Worm (Caenorhabditis elegans): ENCODE results near the gene F59B10.4.
A peak's percentile ranks its signal among the peaks of the same experiment; 100 is the strongest.

Gene F59B10.4

DNA sequence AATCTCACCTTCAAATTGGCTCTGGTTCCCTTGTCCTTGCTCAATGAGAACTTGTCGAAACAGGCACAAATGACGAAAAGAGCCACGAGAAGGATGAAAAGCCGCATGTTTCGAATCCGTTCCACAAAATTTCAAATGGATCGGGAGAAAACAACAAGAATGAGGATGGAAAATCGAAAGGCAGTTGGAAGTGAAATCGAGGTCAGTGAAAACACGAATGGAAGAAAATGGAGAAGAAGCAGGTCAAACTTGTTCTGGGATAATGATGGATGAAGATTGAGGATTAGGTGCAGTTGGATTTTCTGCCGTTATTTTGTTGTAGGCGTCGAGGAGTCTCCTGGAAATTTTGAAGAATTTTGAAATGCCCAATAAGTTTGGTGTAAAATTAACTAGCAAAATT, 4.1 kb upstream of the F59B10.4 start:
- TF ChIP-seq nhr-28 (tag; optimal IDR thresholded peaks at IDR 0.05), result no peak
- TF ChIP-seq blmp-1 (tag; optimal IDR thresholded peaks at IDR 0.05), result peak; percentile 98

DNA sequence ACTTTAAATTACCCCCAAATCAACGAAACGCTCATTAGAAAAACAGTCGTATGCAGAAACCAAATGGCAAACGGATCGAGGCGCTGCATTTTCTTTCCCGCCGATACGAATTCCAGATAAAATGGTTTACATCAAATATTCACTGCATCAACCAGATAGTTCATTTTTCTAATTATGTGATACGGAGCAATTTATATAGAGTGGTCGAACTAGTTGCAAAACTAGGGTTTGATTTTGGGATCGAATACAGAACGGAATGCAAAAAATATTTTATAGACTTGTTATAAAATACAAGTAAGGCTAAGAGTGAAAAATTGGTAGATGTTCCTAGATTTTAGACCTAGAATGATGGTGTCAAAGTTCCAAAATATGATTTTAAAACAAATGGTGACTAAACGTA, 946 bp upstream of the F59B10.4 start:
- TF ChIP-seq nhr-85 (tag), result no peak
- TF ChIP-seq efl-1 (optimal IDR thresholded peaks at IDR 0.05), result no peak
- peak in 1 of 2 experiments; percentile 63 for TF ChIP-seq efl-1 (GFP tag; optimal IDR thresholded peaks at IDR 0.05 in 1 of 2)

DNA sequence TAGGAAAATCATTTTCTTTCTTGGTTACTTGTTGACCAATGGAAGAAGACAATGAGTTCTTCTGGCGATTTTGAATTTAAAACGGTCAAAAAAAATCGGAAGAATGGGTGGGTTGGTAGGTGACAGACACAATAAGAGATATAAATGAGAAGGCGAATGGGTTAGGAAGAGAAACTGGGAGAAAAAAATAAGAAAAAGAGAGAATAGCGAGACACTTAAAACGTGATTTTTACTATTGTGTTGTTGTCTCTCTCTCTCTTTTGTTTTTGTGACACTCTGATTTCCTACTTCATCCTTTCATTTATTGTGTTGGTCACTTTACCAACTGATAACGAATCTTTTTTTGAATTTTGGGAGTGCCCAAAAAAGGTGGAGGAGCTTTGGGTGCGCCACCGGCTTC, 2.5 kb downstream of the F59B10.4 start:
- TF ChIP-seq C16A3.4 (tag; optimal IDR thresholded peaks at IDR 0.05), result peak; percentile 14
- peak; percentile 48 for TF ChIP-seq nhr-20 (tag; optimal IDR thresholded peaks at IDR 0.05)
- no peak for TF ChIP-seq rnt-1 (tag; optimal IDR thresholded peaks at IDR 0.05)
- TF ChIP-seq lin-14 (GFP tag; optimal IDR thresholded peaks at IDR 0.05), result peak; percentile 71
- TF ChIP-seq snpc-4 (tag; optimal IDR thresholded peaks at IDR 0.05), result no peak
- peak in 1 of 2 experiments; percentile 25 for TF ChIP-seq lsy-2 (tag; optimal IDR thresholded peaks at IDR 0.05)
- TF ChIP-seq elt-2 (tag; optimal IDR thresholded peaks at IDR 0.05), result no peak
- peak; percentile 63 for TF ChIP-seq nhr-85 (tag)
- TF ChIP-seq ztf-4 (tag; optimal IDR thresholded peaks at IDR 0.05), result no peak
- TF ChIP-seq lin-35 (GFP tag; optimal IDR thresholded peaks at IDR 0.05), result peak in 1 of 2 experiments; percentile 24
- no peak for TF ChIP-seq unc-98 (GFP tag; IDR thresholded peaks at IDR 0.05)
- TF ChIP-seq ceh-8 (GFP tag; optimal IDR thresholded peaks at IDR 0.05), result no peak
- no peak for TF ChIP-seq unc-86 (tag; optimal IDR thresholded peaks at IDR 0.05)
- peak in 2 of 6 experiments; percentile 4 to 8 for TF ChIP-seq elt-3 (tag; optimal IDR thresholded peaks at IDR 0.05)
- no peak for TF ChIP-seq nhr-237 (tag; optimal IDR thresholded peaks at IDR 0.05)
- TF ChIP-seq snu-23 (GFP tag; optimal IDR thresholded peaks at IDR 0.05), result peak; percentile 49
- no peak for TF ChIP-seq pax-3 (tag; optimal IDR thresholded peaks at IDR 0.05)
- no peak for TF ChIP-seq mab-9 (GFP tag; IDR thresholded peaks at IDR 0.05)
- peak; percentile 25 for TF ChIP-seq nhr-71 (tag; optimal IDR thresholded peaks at IDR 0.05)
- no peak for TF ChIP-seq egl-13 (tag; optimal IDR thresholded peaks at IDR 0.05)
- TF ChIP-seq blmp-1 (tag; optimal IDR thresholded peaks at IDR 0.05), result peak; percentile 74
- TF ChIP-seq Y116A8C.19 (tag; optimal IDR thresholded peaks at IDR 0.05; ENCODE audit: borderline replicate concordance), result no peak
- no peak for TF ChIP-seq lin-39 (tag; optimal IDR thresholded peaks at IDR 0.05)

DNA sequence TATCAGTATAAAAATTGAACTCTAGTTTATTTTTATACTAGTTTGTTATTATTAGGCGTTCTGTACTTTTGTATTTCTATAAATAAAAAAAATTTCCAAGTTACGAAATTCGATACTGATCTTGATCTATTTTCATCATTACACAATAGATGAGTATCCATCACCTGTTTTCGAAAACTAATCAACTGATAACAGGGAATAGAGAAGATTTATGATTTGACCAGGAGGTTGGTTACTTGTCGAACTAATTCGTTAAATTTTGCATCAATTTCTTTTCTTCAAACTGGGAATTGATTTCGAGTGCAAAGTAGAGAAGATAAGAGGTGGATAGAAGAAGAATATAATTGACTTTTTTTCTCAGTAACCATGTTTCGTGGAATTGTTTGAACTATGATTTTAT, 3.5 kb downstream of the F59B10.4 start:
- TF ChIP-seq blmp-1 (tag; optimal IDR thresholded peaks at IDR 0.05) (peak; percentile 54), snu-23 (GFP tag; optimal IDR thresholded peaks at IDR 0.05) (peak; percentile 11), nhr-71 (tag; optimal IDR thresholded peaks at IDR 0.05) (peak; percentile 19), fkh-8 (tag; optimal IDR thresholded peaks at IDR 0.05) (no peak), snpc-4 (tag; optimal IDR thresholded peaks at IDR 0.05) (no peak), pax-3 (tag; optimal IDR thresholded peaks at IDR 0.05) (no peak), nhr-20 (tag; optimal IDR thresholded peaks at IDR 0.05) (peak; percentile 41), lin-35 (GFP tag; optimal IDR thresholded peaks at IDR 0.05) (peak in 1 of 2 experiments; percentile 37), lin-14 (GFP tag; optimal IDR thresholded peaks at IDR 0.05) (peak; percentile 49), skn-1 (tag; optimal IDR thresholded peaks at IDR 0.05) (no peak), mdl-1 (tag; optimal IDR thresholded peaks at IDR 0.05) (no peak), lir-3 (tag; optimal IDR thresholded peaks at IDR 0.05; ENCODE audit: poor library complexity) (no peak), nhr-85 (tag) (peak; percentile 78), lsy-2 (tag; optimal IDR thresholded peaks at IDR 0.05) (peak in 1 of 2 experiments; percentile 22), grh-1 (GFP tag; IDR thresholded peaks at IDR 0.05) (no peak), elt-3 (tag; optimal IDR thresholded peaks at IDR 0.05) (peak in 5 of 6 experiments; percentile 16 to 91 (median 89)), tlp-1 (tag; optimal IDR thresholded peaks at IDR 0.05) (no peak)

DNA sequence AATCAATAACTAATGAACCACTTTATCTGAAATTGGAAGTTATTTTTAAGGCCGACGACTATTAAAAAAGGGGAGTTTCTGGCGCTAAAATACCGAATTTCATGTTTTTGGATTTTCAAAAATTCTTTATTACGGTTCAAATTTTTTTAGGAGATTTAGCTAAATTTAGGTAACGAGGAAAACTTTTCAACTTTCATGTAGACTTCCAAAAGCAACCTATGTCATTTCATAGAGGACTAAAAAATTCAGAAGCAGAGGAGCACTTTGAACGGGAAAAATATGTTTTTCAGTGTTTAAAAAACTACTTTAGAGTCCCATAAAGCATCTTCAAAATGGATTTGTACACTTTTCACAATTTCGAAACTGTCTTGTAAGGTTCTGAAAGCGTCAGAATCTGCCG, 5.5 kb downstream of the F59B10.4 start:
- TF ChIP-seq ces-1 (GFP tag; optimal IDR thresholded peaks at IDR 0.05), result no peak
- no peak for TF ChIP-seq jun-1 (tag; optimal IDR thresholded peaks at IDR 0.05)
- TF ChIP-seq C34B4.2 (tag; optimal IDR thresholded peaks at IDR 0.05), result no peak
- TF ChIP-seq fkh-8 (tag; optimal IDR thresholded peaks at IDR 0.05), result no peak
- TF ChIP-seq lsy-2 (tag; optimal IDR thresholded peaks at IDR 0.05), result no peak
- no peak for TF ChIP-seq ceh-90 (tag; optimal IDR thresholded peaks at IDR 0.05)
- no peak for TF ChIP-seq unc-130 (tag; optimal IDR thresholded peaks at IDR 0.05)
- TF ChIP-seq hlh-4 (tag; optimal IDR thresholded peaks at IDR 0.05), result no peak
- no peak for TF ChIP-seq vab-15 (tag; optimal IDR thresholded peaks at IDR 0.05)
- TF ChIP-seq pax-3 (tag; optimal IDR thresholded peaks at IDR 0.05), result no peak
- TF ChIP-seq mdl-1 (tag; optimal IDR thresholded peaks at IDR 0.05), result no peak
- no peak for TF ChIP-seq grh-1 (GFP tag; IDR thresholded peaks at IDR 0.05)
- TF ChIP-seq nhr-12 (tag; optimal IDR thresholded peaks at IDR 0.05), result no peak
- TF ChIP-seq lin-14 (GFP tag; optimal IDR thresholded peaks at IDR 0.05), result no peak

All from whole organism, L1 larva.